Fruit fly (Drosophila melanogaster): Measurements from ENCODE around the gene SsRbeta.

dm6 chr3L:16121791-16122190 is 7.6 kb upstream of the SsRbeta start, which contains the start of gene Strump:
- TF ChIP-seq Dll (optimal IDR thresholded peaks at IDR 0.05), result no peak
- TF ChIP-seq pan (optimal IDR thresholded peaks at IDR 0.05), result no peak

All from whole organism.